Fruit fly (Drosophila melanogaster) Kc167 (cell line): ENCODE results near the gene CG1486.

Experiments
- Myc ChIP-seq: fragments of >200 bp; optimal IDR thresholded peaks from 2 replicates; lab custom pipeline; 2017; ENCODE audit warnings: missing external identifiers
- insv ChIP-seq: fragments of >200 bp; optimal IDR thresholded peaks from 3 replicates; lab custom pipeline; 2018; ENCODE audit warnings: missing external identifiers
- ttk ChIP-seq: sonication (Bioruptor generic); optimal IDR thresholded peaks from 2 replicates; lab custom pipeline; 2017; ENCODE audit warnings: missing external identifiers

- TF ChIP-seq Myc (no peak), ttk (no peak), insv (no peak)
Observed at dm6 chrX:21276494-21276893, 47.4 kb upstream of the CG1486 start.
